Fruit fly (Drosophila melanogaster) whole organism, embryonic: ENCODE measurements around the gene RhoGAP18B.

Source experiments
- Adf1 ChIP-seq: fragments of 200-800 bp; sonication (Bioruptor generic); IDR thresholded peaks from 2 replicates; pipeline ENCODE4 v1.3.6; 2022; ENCODE audit warnings: missing biosample characterization, missing genetic modification characterization
- Aef1 ChIP-seq: fragments of 200-800 bp; sonication (Bioruptor generic); IDR thresholded peaks from 3 replicates; pipeline ENCODE4 v1.3.6; 2022; ENCODE audit warnings: missing biosample characterization, missing genetic modification characterization
- Atf6 ChIP-seq: fragments of 200-800 bp; sonication (Bioruptor generic); IDR thresholded peaks from 2 replicates; pipeline ENCODE4 v1.3.6; 2022; ENCODE audit warnings: missing biosample characterization, missing genetic modification characterization
- B-H2 ChIP-seq: fragments of 200-800 bp; sonication (Bioruptor generic); optimal IDR thresholded peaks from 2 replicates; lab custom pipeline; 2018; ENCODE audit warnings: missing biosample characterization, mild to moderate bottlenecking, missing genetic modification characterization
- BtbVII ChIP-seq: fragments of 200-800 bp; sonication (Bioruptor generic); optimal IDR thresholded peaks from 3 replicates; lab custom pipeline; 2017; ENCODE audit warnings: missing biosample characterization, mild to moderate bottlenecking, missing genetic modification characterization
- CG11695 ChIP-seq: fragments of 200-800 bp; sonication (Bioruptor generic); IDR thresholded peaks from 3 replicates; pipeline ENCODE4 v1.3.6; 2022; ENCODE audit warnings: missing biosample characterization, missing genetic modification characterization
- CG12155 ChIP-seq: fragments of 200-800 bp; sonication (Bioruptor generic); optimal IDR thresholded peaks from 3 replicates; lab custom pipeline; 2016; ENCODE audit warnings: missing biosample characterization, missing genetic modification characterization
- CG12769 ChIP-seq: fragments of 200-800 bp; sonication (Bioruptor generic); optimal IDR thresholded peaks from 2 replicates; lab custom pipeline; 2019; ENCODE audit warnings: missing biosample characterization, mild to moderate bottlenecking, missing genetic modification characterization, moderate library complexity
- CG15696 ChIP-seq: fragments of 200-800 bp; sonication (Bioruptor generic); optimal IDR thresholded peaks from 2 replicates; lab custom pipeline; 2019; ENCODE audit warnings: missing biosample characterization, mild to moderate bottlenecking, missing genetic modification characterization, moderate library complexity
- CG16813 ChIP-seq: fragments of 200-800 bp; sonication (Bioruptor generic); IDR thresholded peaks from 3 replicates; pipeline ENCODE4 v1.3.6; 2022; ENCODE audit warnings: missing biosample characterization, missing genetic modification characterization; ENCODE audit not compliant: partially characterized antibody
- CG17359 ChIP-seq: fragments of 200-800 bp; sonication (Bioruptor generic); optimal IDR thresholded peaks from 3 replicates; lab custom pipeline; 2018; ENCODE audit warnings: missing biosample characterization, mild to moderate bottlenecking, missing genetic modification characterization, moderate library complexity
- CG17802 ChIP-seq: fragments of 200-800 bp; sonication (Bioruptor generic); optimal IDR thresholded peaks from 2 replicates; lab custom pipeline; 2018; ENCODE audit warnings: missing biosample characterization, mild to moderate bottlenecking, missing genetic modification characterization, moderate library complexity
- CG31365 ChIP-seq: fragments of 200-800 bp; sonication (Bioruptor generic); optimal IDR thresholded peaks from 2 replicates; lab custom pipeline; 2018; ENCODE audit warnings: missing biosample characterization, mild to moderate bottlenecking, missing genetic modification characterization
- CG6791 ChIP-seq: fragments of 200-800 bp; sonication (Bioruptor generic); IDR thresholded peaks from 3 replicates; pipeline ENCODE4 v1.3.6; 2022; ENCODE audit warnings: missing biosample characterization, missing genetic modification characterization; ENCODE audit not compliant: partially characterized antibody
- CG8359 ChIP-seq: fragments of 200-800 bp; sonication (Bioruptor generic); optimal IDR thresholded peaks from 2 replicates; lab custom pipeline; 2017; ENCODE audit warnings: missing biosample characterization, mild to moderate bottlenecking, missing genetic modification characterization, borderline replicate concordance
- CG8765 ChIP-seq: fragments of 200-800 bp; sonication (Bioruptor generic); IDR thresholded peaks from 2 replicates; pipeline ENCODE4 v1.3.6; 2022; ENCODE audit warnings: missing biosample characterization, missing genetic modification characterization
- CG9797 ChIP-seq: fragments of 200-800 bp; sonication (Bioruptor generic); optimal IDR thresholded peaks from 3 replicates; lab custom pipeline; 2018; ENCODE audit warnings: missing biosample characterization, mild to moderate bottlenecking, missing genetic modification characterization
- Camta ChIP-seq: fragments of 200-800 bp; sonication (Bioruptor generic); optimal IDR thresholded peaks from 2 replicates; lab custom pipeline; 2016; ENCODE audit warnings: missing biosample characterization, missing genetic modification characterization
- CoRest ChIP-seq: fragments of 200-800 bp; sonication (Bioruptor generic); optimal IDR thresholded peaks from 3 replicates; lab custom pipeline; 2018; ENCODE audit warnings: missing biosample characterization, mild to moderate bottlenecking, missing genetic modification characterization, moderate library complexity
- GATAe ChIP-seq: fragments of 200-800 bp; sonication (Bioruptor generic); conservative IDR thresholded peaks from 2 replicates; pipeline ENCODE4 v1.3.6; 2022; ENCODE audit warnings: missing biosample characterization, missing genetic modification characterization
- Gsc ChIP-seq: fragments of 200-800 bp; sonication (Bioruptor generic); IDR thresholded peaks from 2 replicates; pipeline ENCODE4 v1.3.6; 2022; ENCODE audit warnings: missing biosample characterization, missing genetic modification characterization
- HLH4C ChIP-seq: fragments of 200-800 bp; sonication (Bioruptor generic); IDR thresholded peaks from 3 replicates; pipeline ENCODE4 v1.3.6; 2022; ENCODE audit warnings: missing biosample characterization, missing genetic modification characterization; ENCODE audit not compliant: partially characterized antibody
- Hr39 ChIP-seq: fragments of >200 bp; optimal IDR thresholded peaks from 2 replicates; lab custom pipeline; 2017
- Hsf ChIP-seq: fragments of 200-800 bp; sonication (Bioruptor generic); optimal IDR thresholded peaks from 3 replicates; lab custom pipeline; 2016; ENCODE audit warnings: missing biosample characterization, missing genetic modification characterization
- Kr ChIP-seq: fragments of 200-800 bp; sonication (Bioruptor generic); optimal IDR thresholded peaks from 2 replicates; lab custom pipeline; 2017; ENCODE audit warnings: missing biosample characterization, mild to moderate bottlenecking, missing genetic modification characterization
- MTF-1 ChIP-seq: fragments of 200-800 bp; sonication (Bioruptor generic); optimal IDR thresholded peaks from 2 replicates; lab custom pipeline; 2018; ENCODE audit warnings: missing biosample characterization, mild to moderate bottlenecking, missing genetic modification characterization, borderline replicate concordance
- NFAT ChIP-seq: fragments of 200-800 bp; sonication (Bioruptor generic); IDR thresholded peaks from 2 replicates; pipeline ENCODE4 v1.3.6; 2022; ENCODE audit warnings: missing biosample characterization, missing genetic modification characterization
- NK7.1 ChIP-seq: fragments of 200-800 bp; sonication (Bioruptor generic); optimal IDR thresholded peaks from 3 replicates; lab custom pipeline; 2016; ENCODE audit warnings: missing biosample characterization, missing genetic modification characterization
- Opbp ChIP-seq: fragments of 200-800 bp; sonication (Bioruptor generic); IDR thresholded peaks from 3 replicates; pipeline ENCODE4 v1.3.6; 2022; ENCODE audit warnings: missing biosample characterization, missing genetic modification characterization; ENCODE audit not compliant: partially characterized antibody
- Pdp1 ChIP-seq, 2 experiments: fragments of 200-800 bp; sonication (Bioruptor generic); optimal IDR thresholded peaks; 3 replicates each; lab custom pipeline; 2016; ENCODE audit warnings: missing biosample characterization in 2 of 2, missing genetic modification characterization in 2 of 2, mild to moderate bottlenecking in 1 of 2, moderate library complexity in 1 of 2
- Rfx ChIP-seq: fragments of 200-800 bp; sonication (Bioruptor generic); IDR thresholded peaks from 2 replicates; pipeline ENCODE4 v1.3.6; 2022; ENCODE audit warnings: missing biosample characterization, missing genetic modification characterization
- abd-A ChIP-seq: fragments of 200-800 bp; sonication (Bioruptor generic); optimal IDR thresholded peaks from 3 replicates; lab custom pipeline; 2019; ENCODE audit warnings: missing biosample characterization, mild to moderate bottlenecking, missing genetic modification characterization, moderate library complexity
- aop ChIP-seq: fragments of 200-800 bp; sonication (Bioruptor generic); IDR thresholded peaks from 2 replicates; pipeline ENCODE4 v1.3.6; 2022; ENCODE audit warnings: missing biosample characterization, missing genetic modification characterization
- cas ChIP-seq: fragments of 200-800 bp; sonication (Bioruptor generic); IDR thresholded peaks from 2 replicates; pipeline ENCODE4 v1.3.6; 2022; ENCODE audit warnings: missing biosample characterization, missing genetic modification characterization
- cato ChIP-seq: fragments of 200-800 bp; sonication (Bioruptor generic); optimal IDR thresholded peaks from 2 replicates; lab custom pipeline; 2016; ENCODE audit warnings: missing biosample characterization, missing genetic modification characterization, borderline replicate concordance
- cwo ChIP-seq: fragments of 200-800 bp; sonication (Bioruptor generic); optimal IDR thresholded peaks from 3 replicates; lab custom pipeline; 2017; ENCODE audit warnings: missing biosample characterization, missing genetic modification characterization, mild to moderate bottlenecking, moderate library complexity, missing genetic modification reagents
- exex ChIP-seq: fragments of 200-800 bp; sonication (Bioruptor generic); optimal IDR thresholded peaks from 4 replicates; lab custom pipeline; 2018; ENCODE audit warnings: missing biosample characterization, mild to moderate bottlenecking, missing genetic modification characterization, moderate library complexity
- fu2 ChIP-seq: fragments of 200-800 bp; sonication (Bioruptor generic); optimal IDR thresholded peaks from 2 replicates; lab custom pipeline; 2016; ENCODE audit warnings: missing biosample characterization, missing genetic modification characterization
- gcm2 ChIP-seq: fragments of 200-800 bp; sonication (Bioruptor generic); optimal IDR thresholded peaks from 2 replicates; lab custom pipeline; 2016; ENCODE audit warnings: missing biosample characterization, missing genetic modification characterization
- grau ChIP-seq: fragments of 200-800 bp; optimal IDR thresholded peaks from 3 replicates; lab custom pipeline; 2019; ENCODE audit warnings: missing biosample characterization, mild to moderate bottlenecking, missing genetic modification characterization, moderate library complexity
- jumu ChIP-seq: fragments of 200-800 bp; sonication (Bioruptor generic); optimal IDR thresholded peaks from 3 replicates; lab custom pipeline; 2016; ENCODE audit warnings: missing biosample characterization, missing genetic modification characterization
- lola ChIP-seq, 3 experiments: fragments of >200 bp in 2 of 3; fragments of 200-800 bp in 1 of 3; sonication (Bioruptor generic) in 1 of 3; optimal IDR thresholded peaks; 2 replicates each; lab custom pipeline; 2017 to 2019; ENCODE audit warnings: missing biosample characterization in 3 of 3, missing genetic modification characterization in 3 of 3, mild to moderate bottlenecking in 1 of 3, moderate library complexity in 1 of 3
- onecut ChIP-seq: fragments of 200-800 bp; sonication (Bioruptor generic); IDR thresholded peaks from 2 replicates; pipeline ENCODE4 v1.3.6; 2022; ENCODE audit warnings: missing biosample characterization, missing genetic modification characterization
- pros ChIP-seq: fragments of 200-800 bp; sonication (Bioruptor generic); optimal IDR thresholded peaks from 3 replicates; lab custom pipeline; 2019; ENCODE audit warnings: missing biosample characterization, mild to moderate bottlenecking, missing genetic modification characterization, moderate library complexity
- schlank ChIP-seq: fragments of 200-800 bp; sonication (Bioruptor generic); optimal IDR thresholded peaks from 2 replicates; lab custom pipeline; 2018; ENCODE audit warnings: missing biosample characterization, mild to moderate bottlenecking, missing genetic modification characterization
- sisA ChIP-seq: fragments of 200-800 bp; sonication (Bioruptor generic); IDR thresholded peaks from 2 replicates; pipeline ENCODE4 v1.3.6; 2022; ENCODE audit warnings: missing biosample characterization, missing genetic modification characterization
- ssp ChIP-seq: fragments of 200-800 bp; sonication (Bioruptor generic); IDR thresholded peaks from 2 replicates; pipeline ENCODE4 v1.3.6; 2022; ENCODE audit warnings: missing biosample characterization, missing genetic modification characterization
- stc ChIP-seq: fragments of 200-800 bp; sonication (Bioruptor generic); IDR thresholded peaks from 2 replicates; pipeline ENCODE4 v1.3.6; 2022; ENCODE audit warnings: missing biosample characterization, missing genetic modification characterization
- stwl ChIP-seq: fragments of 200-800 bp; sonication (Bioruptor generic); optimal IDR thresholded peaks from 3 replicates; lab custom pipeline; 2018; ENCODE audit warnings: missing biosample characterization, mild to moderate bottlenecking, missing genetic modification characterization, moderate library complexity
- trh ChIP-seq: fragments of 200-800 bp; sonication (Bioruptor generic); optimal IDR thresholded peaks from 2 replicates; lab custom pipeline; 2016; ENCODE audit warnings: missing biosample characterization, missing genetic modification characterization

Gene RhoGAP18B

dm6 chrX:19179696-19180255, 12.9 kb upstream of the RhoGAP18B start, which contains the start of the genes CG7556 and CG7453 (continued):
- TF ChIP-seq CG15696 (tag; lab: Kevin White, UChicago) (peak; percentile 74), Hsf (GFP tag; lab: Kevin White, UChicago) (peak; percentile 78), Pdp1 (GFP tag; optimal IDR thresholded peaks at IDR 0.05; lab: Kevin White, UChicago) (peak; percentile 77), stwl (tag; lab: Kevin White, UChicago) (peak; percentile 2), Rfx (GFP tag; lab: Robert Waterston, UW) (peak; percentile 69), NFAT (0 out of 2 replicates have a peak, but pooled peaks have one; percentile 3), CG31365 (tag; lab: Kevin White, UChicago) (no peak), CoRest (tag; lab: Kevin White, UChicago) (peak; percentile 83), NK7.1 (GFP tag; lab: Kevin White, UChicago) (peak; percentile 50), abd-A (tag; lab: Kevin White, UChicago) (no peak), CG8359 (GFP tag; lab: Kevin White, UChicago) (no peak), jumu (GFP tag; lab: Kevin White, UChicago) (peak; percentile 75), fu2 (GFP tag; lab: Kevin White, UChicago) (peak; percentile 79), HLH4C (GFP tag; lab: Robert Waterston, UW) (no peak), cato (GFP tag; lab: Kevin White, UChicago) (peak; percentile 45), CG17359 (tag; lab: Kevin White, UChicago) (peak; percentile 57), CG16813 (GFP tag; lab: Robert Waterston, UW) (no peak), trh (no peak), cas (GFP tag; lab: Robert Waterston, UW) (no peak), CG6791 (no peak), Gsc (GFP tag; lab: Robert Waterston, UW) (no peak), CG17802 (tag; lab: Kevin White, UChicago) (peak; percentile 26), schlank (tag; lab: Kevin White, UChicago) (peak; percentile 7), Opbp (no peak), Camta (GFP tag; lab: Kevin White, UChicago) (peak; percentile 62), onecut (GFP tag; lab: Robert Waterston, UW) (0 out of 2 replicates have a peak, but pooled peaks have one; percentile 9), Hr39 (no peak), CG8765 (no peak), CG9797 (GFP tag; lab: Kevin White, UChicago) (peak; percentile 8), lola (GFP tag; optimal IDR thresholded peaks at IDR 0.05; lab: Kevin White, UChicago) (peak in 1 of 3 experiments; percentile 80), MTF-1 (no peak), Atf6 (GFP tag; lab: Robert Waterston, UW) (peak; percentile 66), Aef1 (GFP tag; lab: Robert Waterston, UW) (peak; percentile 55), cwo (GFP tag; lab: Kevin White, UChicago) (peak; percentile 54), CG11695 (peak; percentile 38; the same call in 1 of the 3 replicates), CG12769 (tag; lab: Kevin White, UChicago) (no peak), Adf1 (GFP tag; lab: Robert Waterston, UW) (peak; percentile 38), aop (GFP tag; lab: Robert Waterston, UW) (no peak), pros (GFP tag; lab: Kevin White, UChicago) (no peak), grau (tag; lab: Kevin White, UChicago) (peak; percentile 76), GATAe (GFP tag; lab: Robert Waterston, UW) (no peak), B-H2 (GFP tag; lab: Kevin White, UChicago) (peak; percentile 35), BtbVII (GFP tag; lab: Kevin White, UChicago) (peak; percentile 42), stc (GFP tag; lab: Robert Waterston, UW) (no peak), CG12155 (GFP tag; lab: Kevin White, UChicago) (peak; percentile 65), gcm2 (GFP tag; lab: Kevin White, UChicago) (no peak), Kr (no peak), sisA (GFP tag; lab: Robert Waterston, UW) (peak; percentile 54; the same call in 1 of the 2 replicates), ssp (GFP tag; lab: Robert Waterston, UW) (peak; percentile 46), exex (tag; lab: Kevin White, UChicago) (no peak)
